Worm (Caenorhabditis elegans) whole organism, late embryonic: ENCODE measurements around the gene clec-208.

Experiments
- C08G9.2 ChIP-seq: sonication (generic microtip); optimal IDR thresholded peaks from 2 replicates; lab custom pipeline; 2016; ENCODE audit warnings: mild to moderate bottlenecking, missing genetic modification characterization, moderate library complexity, missing compliant biosample characterization
- C38D4.7 ChIP-seq: fragments of 200-800 bp; sonication (Bioruptor generic); optimal IDR thresholded peaks from 2 replicates; lab custom pipeline; 2018; ENCODE audit warnings: mild to moderate bottlenecking, missing genetic modification characterization, moderate library complexity, missing compliant biosample characterization
- K09A11.1 ChIP-seq: sonication (generic microtip); optimal IDR thresholded peaks from 2 replicates; lab custom pipeline; 2017; ENCODE audit warnings: antibody characterized with exemption, mild to moderate bottlenecking, missing genetic modification characterization, missing compliant biosample characterization; ENCODE audit not compliant: insufficient read depth
- Y22D7AL.16 ChIP-seq: sonication (generic microtip); optimal IDR thresholded peaks from 2 replicates; lab custom pipeline; 2016; ENCODE audit warnings: missing genetic modification characterization, missing compliant biosample characterization
- ahr-1 ChIP-seq: sonication (generic microtip); optimal IDR thresholded peaks from 2 replicates; lab custom pipeline; 2016; ENCODE audit warnings: missing genetic modification characterization, missing compliant biosample characterization
- ama-1 ChIP-seq: fragments of 150-350 bp; optimal IDR thresholded peaks from 2 replicates; lab custom pipeline; 2014
- ceh-19 ChIP-seq: fragments of 200-800 bp; sonication (Bioruptor generic); optimal IDR thresholded peaks from 2 replicates; lab custom pipeline; 2018; ENCODE audit warnings: mild to moderate bottlenecking, missing genetic modification characterization, missing compliant biosample characterization
- ceh-24 ChIP-seq: sonication (generic microtip); optimal IDR thresholded peaks from 2 replicates; lab custom pipeline; 2016; ENCODE audit warnings: mild to moderate bottlenecking, missing genetic modification characterization, missing compliant biosample characterization
- ceh-30 ChIP-seq: fragments of 150-350 bp; optimal IDR thresholded peaks from 2 replicates; lab custom pipeline; 2014; ENCODE audit warnings: missing biosample characterization, missing genetic modification characterization
- ceh-31 ChIP-seq: sonication (generic microtip); optimal IDR thresholded peaks from 2 replicates; lab custom pipeline; 2016; ENCODE audit warnings: missing genetic modification characterization, missing compliant biosample characterization
- ceh-48 ChIP-seq: sonication (generic microtip); optimal IDR thresholded peaks from 2 replicates; lab custom pipeline; 2016; ENCODE audit warnings: missing genetic modification characterization, inconsistent platforms, missing compliant biosample characterization
- ceh-6 ChIP-seq: fragments of 200-800 bp; sonication (Bioruptor generic); optimal IDR thresholded peaks from 2 replicates; lab custom pipeline; 2018; ENCODE audit warnings: mild to moderate bottlenecking, missing genetic modification characterization, missing compliant biosample characterization
- che-1 ChIP-seq: sonication (generic microtip); optimal IDR thresholded peaks from 2 replicates; lab custom pipeline; 2016; ENCODE audit warnings: mild to moderate bottlenecking, missing genetic modification characterization, missing compliant biosample characterization
- dmd-4 ChIP-seq: sonication (generic microtip); optimal IDR thresholded peaks from 2 replicates; lab custom pipeline; 2016; ENCODE audit warnings: borderline replicate concordance, missing genetic modification characterization, missing compliant biosample characterization
- dve-1 ChIP-seq: sonication (generic microtip); optimal IDR thresholded peaks from 2 replicates; lab custom pipeline; 2017; ENCODE audit warnings: antibody characterized with exemption, mild to moderate bottlenecking, missing genetic modification characterization, missing compliant biosample characterization
- elt-2 ChIP-seq: sonication (generic microtip); optimal IDR thresholded peaks from 2 replicates; lab custom pipeline; 2016; ENCODE audit warnings: missing genetic modification reagents, missing genetic modification characterization, missing compliant biosample characterization
- elt-4 ChIP-seq: sonication (generic microtip); optimal IDR thresholded peaks from 2 replicates; lab custom pipeline; 2016; ENCODE audit warnings: missing genetic modification characterization, missing compliant biosample characterization
- eyg-1 ChIP-seq: sonication (generic microtip); optimal IDR thresholded peaks from 2 replicates; lab custom pipeline; 2016; ENCODE audit warnings: missing genotype, missing genetic modification characterization, missing compliant biosample characterization
- fkh-6 ChIP-seq: sonication (generic microtip); optimal IDR thresholded peaks from 2 replicates; lab custom pipeline; 2016; ENCODE audit warnings: missing genetic modification characterization, missing compliant biosample characterization
- gmeb-2 ChIP-seq: sonication (generic microtip); optimal IDR thresholded peaks from 2 replicates; lab custom pipeline; 2016; ENCODE audit warnings: missing genetic modification characterization, inconsistent platforms, missing compliant biosample characterization
- hlh-13 ChIP-seq: fragments of 200-800 bp; sonication (Bioruptor generic); optimal IDR thresholded peaks from 2 replicates; lab custom pipeline; 2018; ENCODE audit warnings: mild to moderate bottlenecking, missing genetic modification characterization, missing compliant biosample characterization
- hlh-15 ChIP-seq: sonication (generic microtip); optimal IDR thresholded peaks from 2 replicates; lab custom pipeline; 2016; ENCODE audit warnings: missing genetic modification characterization, missing compliant biosample characterization
- hlh-30 ChIP-seq: sonication (generic microtip); optimal IDR thresholded peaks from 2 replicates; lab custom pipeline; 2017; ENCODE audit warnings: antibody characterized with exemption, missing genetic modification characterization, missing compliant biosample characterization; ENCODE audit not compliant: insufficient read depth
- nhr-232 ChIP-seq: sonication (generic microtip); optimal IDR thresholded peaks from 2 replicates; lab custom pipeline; 2016; ENCODE audit warnings: missing genetic modification characterization, missing compliant biosample characterization
- npax-4 ChIP-seq: sonication (generic microtip); optimal IDR thresholded peaks from 2 replicates; lab custom pipeline; 2016; ENCODE audit warnings: missing genetic modification characterization, missing compliant biosample characterization
- pag-3 ChIP-seq: sonication (generic microtip); optimal IDR thresholded peaks from 2 replicates; lab custom pipeline; 2016; ENCODE audit warnings: missing compliant biosample characterization, missing genetic modification characterization, borderline replicate concordance
- pat-9 ChIP-seq: fragments of 200-800 bp; sonication (Bioruptor generic); optimal IDR thresholded peaks from 2 replicates; lab custom pipeline; 2018; ENCODE audit warnings: mild to moderate bottlenecking, missing genetic modification characterization, moderate library complexity, missing compliant biosample characterization
- pax-1 ChIP-seq: fragments of 150-350 bp; optimal IDR thresholded peaks from 2 replicates; lab custom pipeline; 2014; ENCODE audit warnings: missing biosample characterization, missing genetic modification characterization
- pha-2 ChIP-seq: sonication (generic microtip); optimal IDR thresholded peaks from 2 replicates; lab custom pipeline; 2017; ENCODE audit warnings: mild to moderate bottlenecking, missing genetic modification characterization, missing compliant biosample characterization
- pha-4 ChIP-seq: fragments of 150-350 bp; optimal IDR thresholded peaks from 2 replicates; lab custom pipeline; 2018; ENCODE audit warnings: missing biosample characterization, missing genetic modification reagents, missing genetic modification characterization
- pqm-1 ChIP-seq: sonication (generic microtip); optimal IDR thresholded peaks from 2 replicates; lab custom pipeline; 2016; ENCODE audit warnings: missing genetic modification characterization, missing compliant biosample characterization
- ref-2 ChIP-seq: sonication (generic microtip); optimal IDR thresholded peaks from 2 replicates; lab custom pipeline; 2016; ENCODE audit warnings: missing genetic modification characterization, missing compliant biosample characterization
- rnt-1 ChIP-seq: sonication (generic microtip); optimal IDR thresholded peaks from 2 replicates; lab custom pipeline; 2016; ENCODE audit warnings: missing genetic modification characterization, missing compliant biosample characterization
- sox-4 ChIP-seq: sonication (generic microtip); optimal IDR thresholded peaks from 2 replicates; lab custom pipeline; 2017; ENCODE audit warnings: mild to moderate bottlenecking, missing genetic modification characterization, inconsistent platforms, missing compliant biosample characterization
- syd-9 ChIP-seq: sonication (generic microtip); optimal IDR thresholded peaks from 2 replicates; lab custom pipeline; 2016; ENCODE audit warnings: mild to moderate bottlenecking, missing genetic modification characterization, moderate library complexity, missing compliant biosample characterization
- tbx-2 ChIP-seq: sonication (generic microtip); optimal IDR thresholded peaks from 2 replicates; lab custom pipeline; 2016; ENCODE audit warnings: missing genetic modification characterization, missing compliant biosample characterization
- tbx-7 ChIP-seq: sonication (generic microtip); optimal IDR thresholded peaks from 2 replicates; lab custom pipeline; 2016; ENCODE audit warnings: missing genotype, missing genetic modification characterization, missing compliant biosample characterization
- ttx-3 ChIP-seq: sonication (generic microtip); optimal IDR thresholded peaks from 2 replicates; lab custom pipeline; 2016; ENCODE audit warnings: missing genetic modification reagents, missing genetic modification characterization, missing compliant biosample characterization
- unc-42 ChIP-seq: sonication (generic microtip); optimal IDR thresholded peaks from 2 replicates; lab custom pipeline; 2016; ENCODE audit warnings: missing genotype, missing genetic modification characterization, missing compliant biosample characterization
- unc-55 ChIP-seq: sonication (generic microtip); optimal IDR thresholded peaks from 2 replicates; lab custom pipeline; 2017; ENCODE audit warnings: missing biosample characterization, missing genetic modification reagents, missing genetic modification characterization

The clec-208 gene

ce11 chrV:2134340-2134739, 36.6 kb downstream of the clec-208 start:
- TF ChIP-seq hlh-30 (tag; lab: Kevin White, UChicago) (peak; percentile 56), pax-1 (tag; lab: Kevin White, UChicago) (no peak), unc-42 (tag; lab: Kevin White, UChicago) (peak; percentile 19), ceh-31 (tag; lab: Kevin White, UChicago) (no peak), syd-9 (tag; lab: Kevin White, UChicago) (no peak), unc-55 (GFP tag; lab: Kevin White, UChicago) (no peak)

ce11 chrV:2135323-2135722, 37.6 kb downstream of the clec-208 start:
- TF ChIP-seq ceh-30 (tag; lab: Kevin White, UChicago) (no peak), unc-42 (tag; lab: Kevin White, UChicago) (peak; percentile 3), sox-4 (tag; lab: Kevin White, UChicago) (peak; percentile 21)

- TF ChIP-seq dmd-4 (tag; lab: Kevin White, UChicago) (no peak), ceh-19 (no peak), C38D4.7 (GFP tag; lab: Kevin White, UChicago) (no peak), ama-1 (lab: Kevin White, UChicago) (no peak), tbx-2 (tag; lab: Kevin White, UChicago) (no peak), pha-2 (no peak), nhr-232 (tag; lab: Kevin White, UChicago) (no peak), K09A11.1 (tag; lab: Kevin White, UChicago) (no peak), npax-4 (tag; lab: Kevin White, UChicago) (no peak), rnt-1 (no peak), fkh-6 (tag; lab: Kevin White, UChicago) (no peak), pat-9 (no peak), unc-42 (tag; lab: Kevin White, UChicago) (no peak), ahr-1 (no peak), pha-4 (no peak), hlh-30 (tag; lab: Kevin White, UChicago) (no peak), hlh-15 (no peak)
Observed at ce11 chrV:2137010-2137409, 39.3 kb downstream of the clec-208 start.

- TF ChIP-seq rnt-1 = no peak
- TF ChIP-seq ceh-24 (tag; lab: Kevin White, UChicago) = no peak
- no peak for TF ChIP-seq pag-3 (tag; lab: Kevin White, UChicago)
- no peak for TF ChIP-seq elt-4 (tag; lab: Kevin White, UChicago)
- no peak for TF ChIP-seq hlh-15
- TF ChIP-seq che-1 = no peak
- no peak for TF ChIP-seq hlh-13 (GFP tag; lab: Kevin White, UChicago)
- no peak for TF ChIP-seq ceh-30 (tag; lab: Kevin White, UChicago)
- no peak for TF ChIP-seq ceh-48 (tag; lab: Kevin White, UChicago)
- no peak for TF ChIP-seq dve-1 (tag; lab: Kevin White, UChicago)
- TF ChIP-seq ama-1 (lab: Kevin White, UChicago) = no peak
- TF ChIP-seq Y22D7AL.16 = no peak
- no peak for TF ChIP-seq C38D4.7 (GFP tag; lab: Kevin White, UChicago)
- no peak for TF ChIP-seq elt-2 (tag; lab: Kevin White, UChicago)
- no peak for TF ChIP-seq ref-2 (tag; lab: Kevin White, UChicago)
- no peak for TF ChIP-seq ahr-1
- no peak for TF ChIP-seq nhr-232 (tag; lab: Kevin White, UChicago)
- TF ChIP-seq ceh-6 (GFP tag; lab: Kevin White, UChicago) = no peak
- no peak for TF ChIP-seq fkh-6 (tag; lab: Kevin White, UChicago)
Observed at ce11 chrV:2138287-2138686, 40.5 kb downstream of the clec-208 start.

- TF ChIP-seq pqm-1 (tag; lab: Kevin White, UChicago) (no peak), eyg-1 (tag; lab: Kevin White, UChicago) (no peak), ceh-30 (tag; lab: Kevin White, UChicago) (no peak), hlh-13 (GFP tag; lab: Kevin White, UChicago) (no peak), pag-3 (tag; lab: Kevin White, UChicago) (no peak), C08G9.2 (tag; lab: Kevin White, UChicago) (no peak), K09A11.1 (tag; lab: Kevin White, UChicago) (no peak), gmeb-2 (tag; lab: Kevin White, UChicago) (no peak), ama-1 (lab: Kevin White, UChicago) (no peak), tbx-7 (tag; lab: Kevin White, UChicago) (no peak), unc-42 (tag; lab: Kevin White, UChicago) (no peak), ttx-3 (tag; lab: Kevin White, UChicago) (no peak), dve-1 (tag; lab: Kevin White, UChicago) (no peak)
Observed at ce11 chrV:2139918-2140317, 42.2 kb downstream of the clec-208 start, which contains the start of gene F22F7.7. F22F7.7 (minus strand) TSS chrV:2140042.
